Worm (Caenorhabditis elegans) whole organism, mixed stage, embryonic: ENCODE measurements around the gene nstp-4.

Experiments
- ceh-43 ChIP-seq: fragments of 200-800 bp; sonication (Bioruptor generic); optimal IDR thresholded peaks from 2 replicates; lab custom pipeline; 2018; ENCODE audit warnings: mild to moderate bottlenecking, missing genetic modification characterization, moderate library complexity, missing compliant biosample characterization
- ceh-83 ChIP-seq: fragments of 200-800 bp; sonication (Bioruptor generic); optimal IDR thresholded peaks from 2 replicates; lab custom pipeline; 2018; ENCODE audit warnings: mild to moderate bottlenecking, missing genetic modification characterization, missing compliant biosample characterization
- ces-1 ChIP-seq: fragments of 150-350 bp; optimal IDR thresholded peaks from 2 replicates; lab custom pipeline; 2014; ENCODE audit warnings: missing biosample characterization, missing genetic modification reagents, missing genetic modification characterization
- elt-3 ChIP-seq: fragments of 150-350 bp; optimal IDR thresholded peaks from 2 replicates; lab custom pipeline; 2014; ENCODE audit warnings: missing biosample characterization, missing genetic modification characterization
- hlh-1 ChIP-seq: fragments of 150-350 bp; optimal IDR thresholded peaks from 2 replicates; lab custom pipeline; 2014; ENCODE audit warnings: missing biosample characterization, missing genetic modification reagents, missing genetic modification characterization
- nhr-12 ChIP-seq: fragments of 150-350 bp; optimal IDR thresholded peaks from 2 replicates; lab custom pipeline; 2014; ENCODE audit warnings: missing biosample characterization, missing genetic modification characterization
- nhr-2 ChIP-seq: fragments of 150-350 bp; optimal IDR thresholded peaks from 2 replicates; lab custom pipeline; 2014; ENCODE audit warnings: missing biosample characterization, missing genetic modification characterization
- nhr-28 ChIP-seq: fragments of 150-350 bp; optimal IDR thresholded peaks from 2 replicates; lab custom pipeline; 2014; ENCODE audit warnings: missing biosample characterization, missing genetic modification characterization
- pha-4 ChIP-seq: fragments of 150-350 bp; optimal IDR thresholded peaks from 2 replicates; lab custom pipeline; 2018; ENCODE audit warnings: missing biosample characterization, missing genetic modification reagents, missing genetic modification characterization
- unc-62 ChIP-seq: fragments of 150-350 bp; optimal IDR thresholded peaks from 2 replicates; lab custom pipeline; 2014; ENCODE audit warnings: missing biosample characterization, missing genetic modification reagents, missing genetic modification characterization

nstp-4 gene

DNA sequence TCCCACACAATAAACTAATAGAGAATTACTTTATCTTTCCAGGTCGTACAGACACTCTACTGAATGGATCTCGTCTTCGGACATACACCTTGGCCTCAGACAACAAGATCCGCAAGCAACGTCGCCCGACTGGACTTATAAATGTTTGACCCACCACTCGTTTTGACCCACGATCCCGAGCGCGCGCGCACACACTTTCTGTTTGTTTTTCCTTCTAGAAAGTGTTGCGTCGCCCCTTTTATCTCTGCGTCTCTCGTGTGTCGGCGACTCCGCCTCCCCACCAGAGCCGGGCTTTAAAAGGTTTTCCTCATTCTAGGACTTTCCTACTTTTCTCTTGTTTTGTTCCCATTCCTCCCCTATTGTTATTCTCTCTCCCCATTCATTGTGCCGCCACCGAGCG is 48.6 kb downstream of the nstp-4 start:
- no peak for TF ChIP-seq hlh-1 (tag; lab: Kevin White, UChicago)
- no peak for TF ChIP-seq ceh-83 (GFP tag; lab: Kevin White, UChicago)
- TF ChIP-seq nhr-12 (tag; lab: Kevin White, UChicago) = no peak
- TF ChIP-seq unc-62 = no peak
- no peak for TF ChIP-seq pha-4
- TF ChIP-seq nhr-2 (tag; lab: Kevin White, UChicago) = no peak
- no peak for TF ChIP-seq nhr-28 (tag; lab: Kevin White, UChicago)
- TF ChIP-seq elt-3 (tag; lab: Kevin White, UChicago) = no peak
- TF ChIP-seq ceh-43 (GFP tag; lab: Kevin White, UChicago) = no peak

DNA sequence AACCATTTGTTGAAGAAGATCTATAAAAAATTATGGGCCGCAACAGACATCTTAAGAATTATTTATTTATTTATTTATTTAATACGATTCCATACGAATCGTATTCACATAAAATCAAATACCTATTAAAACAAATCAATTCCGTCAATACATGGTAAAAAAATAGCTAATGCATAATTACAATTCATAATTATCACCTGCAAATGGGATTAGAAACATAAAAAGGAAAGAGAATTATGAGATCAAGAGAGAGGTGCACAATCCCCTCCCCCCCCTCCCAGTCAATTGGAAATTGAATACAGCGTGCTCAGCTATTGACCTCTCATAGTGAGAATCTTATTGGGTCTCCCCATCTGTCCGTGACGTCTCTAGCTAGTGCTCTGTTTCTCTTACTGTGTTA is 52.5 kb downstream of the nstp-4 start, which contains the start of gene C24H12.1:
Gene C24H12.1, plus strand, starts transcription at position 301 of the 400 bp plus-strand sequence.
- peak; percentile 17 for TF ChIP-seq ces-1 (GFP tag; lab: Kevin White, UChicago)
